Worm (Caenorhabditis elegans) whole organism, L4 larva: ENCODE data around the gene hda-10.
A peak's percentile ranks its signal among the peaks of the same experiment; 100 is the strongest.

Source experiments
- D1046.2 ChIP-seq: fragments of 200-800 bp; sonication (Bioruptor generic); IDR thresholded peaks from 2 replicates; pipeline ENCODE4 v1.3.6; 2022; ENCODE audit warnings: missing genetic modification characterization, missing compliant biosample characterization
- F26F4.8 ChIP-seq: fragments of 200-800 bp; sonication (Bioruptor generic); conservative IDR thresholded peaks from 2 replicates; pipeline ENCODE4 v1.3.6; 2022; ENCODE audit warnings: missing genetic modification characterization, missing compliant biosample characterization
- F37D6.2 ChIP-seq: sonication (generic microtip); optimal IDR thresholded peaks from 2 replicates; lab custom pipeline; 2016; ENCODE audit warnings: mild to moderate bottlenecking, missing genetic modification characterization, missing compliant biosample characterization
- F44E2.7 ChIP-seq: fragments of 200-800 bp; sonication (Bioruptor generic); IDR thresholded peaks from 2 replicates; pipeline ENCODE4 v2.1.2; 2022; ENCODE audit warnings: missing genetic modification characterization, missing compliant biosample characterization
- F49E8.2 ChIP-seq: sonication (generic microtip); optimal IDR thresholded peaks from 2 replicates; lab custom pipeline; 2016; ENCODE audit warnings: missing compliant biosample characterization, mild to moderate bottlenecking, missing genetic modification characterization, borderline replicate concordance
- T20F7.1 ChIP-seq: fragments of 200-800 bp; sonication (Bioruptor generic); optimal IDR thresholded peaks from 2 replicates; lab custom pipeline; 2018; ENCODE audit warnings: mild to moderate bottlenecking, missing genetic modification characterization, missing compliant biosample characterization
- Y75B8A.6 ChIP-seq: fragments of 200-800 bp; sonication (Bioruptor generic); IDR thresholded peaks from 2 replicates; pipeline ENCODE4 v1.3.6; 2022; ENCODE audit warnings: missing genetic modification reagents, missing genetic modification characterization, missing compliant biosample characterization
- aly-2 ChIP-seq: sonication (generic microtip); optimal IDR thresholded peaks from 2 replicates; lab custom pipeline; 2018; ENCODE audit warnings: missing biosample characterization, missing genetic modification characterization
- ama-1 ChIP-seq: fragments of 150-350 bp; optimal IDR thresholded peaks from 2 replicates; lab custom pipeline; 2014; ENCODE audit warnings: inconsistent platforms, mixed read lengths
- ceh-32 ChIP-seq: sonication (generic microtip); optimal IDR thresholded peaks from 2 replicates; lab custom pipeline; 2016; ENCODE audit warnings: mild to moderate bottlenecking, missing genetic modification characterization, missing compliant biosample characterization; ENCODE audit not compliant: poor library complexity
- cey-2 ChIP-seq: sonication (generic microtip); optimal IDR thresholded peaks from 3 replicates; lab custom pipeline; 2017; ENCODE audit warnings: missing genetic modification characterization, mild to moderate bottlenecking, missing compliant biosample characterization, antibody characterized with exemption, borderline replicate concordance; ENCODE audit not compliant: insufficient read depth
- ctbp-1 ChIP-seq: fragments of 200-800 bp; sonication (Bioruptor generic); IDR thresholded peaks from 2 replicates; pipeline ENCODE4 v1.3.6; 2022; ENCODE audit warnings: missing genetic modification reagents, missing genetic modification characterization, missing compliant biosample characterization
- daf-19 ChIP-seq: fragments of 200-800 bp; sonication (Bioruptor generic); conservative IDR thresholded peaks from 2 replicates; pipeline ENCODE4 v1.3.6; 2022; ENCODE audit warnings: missing genetic modification characterization, missing compliant biosample characterization
- dmd-6 ChIP-seq: fragments of 200-800 bp; sonication (Bioruptor generic); IDR thresholded peaks from 2 replicates; pipeline ENCODE4 v1.3.6; 2022; ENCODE audit warnings: missing genetic modification reagents, missing genetic modification characterization, missing compliant biosample characterization
- dmd-9 ChIP-seq: fragments of 200-800 bp; sonication (Bioruptor generic); IDR thresholded peaks from 2 replicates; pipeline ENCODE4 v1.3.6; 2022; ENCODE audit warnings: missing genetic modification reagents, missing genetic modification characterization, missing compliant biosample characterization
- egl-27 ChIP-seq: sonication (generic microtip); optimal IDR thresholded peaks from 3 replicates; lab custom pipeline; 2017; ENCODE audit warnings: missing biosample characterization, missing genetic modification reagents, missing genetic modification characterization
- gei-8 ChIP-seq: fragments of 200-800 bp; sonication (Bioruptor generic); optimal IDR thresholded peaks from 2 replicates; lab custom pipeline; 2018; ENCODE audit warnings: mild to moderate bottlenecking, missing genetic modification characterization, missing compliant biosample characterization
- hif-1 ChIP-seq, 2 experiments: sonication (generic microtip); optimal IDR thresholded peaks; 2 replicates each; lab custom pipeline; 2016 to 2017; ENCODE audit warnings: missing compliant biosample characterization in 2 of 2, missing genetic modification characterization in 2 of 2, missing genetic modification reagents in 2 of 2, missing genotype in 2 of 2, mild to moderate bottlenecking in 1 of 2
- hlh-11 ChIP-seq: fragments of 200-800 bp; sonication (Bioruptor generic); optimal IDR thresholded peaks from 2 replicates; lab custom pipeline; 2018; ENCODE audit warnings: mild to moderate bottlenecking, missing genetic modification characterization, missing compliant biosample characterization
- hlh-30 ChIP-seq: sonication (generic microtip); optimal IDR thresholded peaks from 2 replicates; lab custom pipeline; 2017; ENCODE audit warnings: antibody characterized with exemption, mild to moderate bottlenecking, missing genetic modification characterization, missing compliant biosample characterization; ENCODE audit not compliant: insufficient read depth
- jun-1 ChIP-seq: fragments of 150-350 bp; optimal IDR thresholded peaks from 2 replicates; lab custom pipeline; 2014; ENCODE audit warnings: missing biosample characterization, missing genetic modification reagents, missing genetic modification characterization
- lin-1 ChIP-seq: fragments of 200-800 bp; sonication (Bioruptor generic); IDR thresholded peaks from 2 replicates; pipeline ENCODE4 v1.3.6; 2022; ENCODE audit warnings: missing genetic modification reagents, missing genetic modification characterization, missing compliant biosample characterization
- lin-38 ChIP-seq: fragments of 200-800 bp; sonication (Bioruptor generic); IDR thresholded peaks from 2 replicates; pipeline ENCODE4 v1.3.6; 2022; ENCODE audit warnings: missing genetic modification reagents, missing genetic modification characterization, missing compliant biosample characterization
- lin-39 ChIP-seq: fragments of 150-350 bp; optimal IDR thresholded peaks from 2 replicates; lab custom pipeline; 2014; ENCODE audit warnings: missing biosample characterization, missing genetic modification reagents, missing genetic modification characterization
- lir-3 ChIP-seq: sonication (generic microtip); optimal IDR thresholded peaks from 2 replicates; lab custom pipeline; 2016; ENCODE audit warnings: mild to moderate bottlenecking, missing genetic modification characterization, missing compliant biosample characterization
- lsy-2 ChIP-seq, 2 experiments: fragments of 150-350 bp in 1 of 2; sonication (generic microtip) in 1 of 2; optimal IDR thresholded peaks; 2 replicates each; lab custom pipeline; 2014 to 2017; ENCODE audit warnings: missing biosample characterization in 2 of 2, missing genetic modification characterization in 2 of 2
- madf-5 ChIP-seq, 2 experiments: fragments of 200-800 bp; sonication (Bioruptor generic); IDR thresholded peaks; 2 replicates each; pipeline ENCODE4 v1.3.6; 2022; ENCODE audit warnings: missing compliant biosample characterization in 2 of 2, missing genetic modification characterization in 2 of 2
- mep-1 ChIP-seq: fragments of 150-350 bp; sonication (generic microtip); optimal IDR thresholded peaks from 3 replicates; lab custom pipeline; 2014; ENCODE audit warnings: missing biosample characterization, missing genetic modification characterization
- mes-2 ChIP-seq: sonication (generic microtip); optimal IDR thresholded peaks from 2 replicates; lab custom pipeline; 2016; ENCODE audit warnings: missing genotype, mild to moderate bottlenecking, missing genetic modification characterization, missing compliant biosample characterization; ENCODE audit not compliant: poor library complexity, severe bottlenecking
- mxl-2 ChIP-seq: fragments of 200-800 bp; sonication (Bioruptor generic); conservative IDR thresholded peaks from 2 replicates; pipeline ENCODE4 v1.3.6; 2022; ENCODE audit warnings: missing genetic modification reagents, missing genetic modification characterization, missing compliant biosample characterization
- mxl-3 ChIP-seq: fragments of 200-800 bp; sonication (Bioruptor generic); optimal IDR thresholded peaks from 2 replicates; lab custom pipeline; 2018; ENCODE audit warnings: mild to moderate bottlenecking, missing genetic modification characterization, missing compliant biosample characterization
- nhr-10 ChIP-seq: fragments of 150-350 bp; optimal IDR thresholded peaks from 2 replicates; lab custom pipeline; 2014; ENCODE audit warnings: missing biosample characterization, missing genetic modification characterization
- nhr-102 ChIP-seq: sonication (generic microtip); optimal IDR thresholded peaks from 2 replicates; lab custom pipeline; 2016; ENCODE audit warnings: mild to moderate bottlenecking, missing genetic modification characterization, moderate library complexity, missing compliant biosample characterization
- nhr-28 ChIP-seq: fragments of 150-350 bp; optimal IDR thresholded peaks from 2 replicates; lab custom pipeline; 2014; ENCODE audit warnings: missing biosample characterization, missing genetic modification characterization
- nhr-42 ChIP-seq: fragments of 200-800 bp; sonication (Bioruptor generic); IDR thresholded peaks from 2 replicates; pipeline ENCODE4 v1.3.6; 2022; ENCODE audit warnings: missing genetic modification characterization, missing compliant biosample characterization
- nhr-48 ChIP-seq: sonication (generic microtip); optimal IDR thresholded peaks from 2 replicates; lab custom pipeline; 2016; ENCODE audit warnings: mild to moderate bottlenecking, missing genetic modification characterization, missing compliant biosample characterization
- nhr-6 ChIP-seq: fragments of 150-350 bp; optimal IDR thresholded peaks from 2 replicates; lab custom pipeline; 2014; ENCODE audit warnings: missing biosample characterization, missing genetic modification characterization
- nhr-76 ChIP-seq: fragments of 150-350 bp; optimal IDR thresholded peaks from 2 replicates; lab custom pipeline; 2014; ENCODE audit warnings: missing biosample characterization, missing genetic modification characterization
- nhr-77 ChIP-seq: fragments of 150-350 bp; optimal IDR thresholded peaks from 2 replicates; lab custom pipeline; 2014; ENCODE audit warnings: missing biosample characterization, missing genetic modification characterization
- pha-4 ChIP-seq, 2 experiments: fragments of 150-350 bp in 1 of 2; fragments of 200-800 bp in 1 of 2; sonication (Bioruptor generic) in 1 of 2; IDR thresholded peaks in 1 of 2; optimal IDR thresholded peaks in 1 of 2; 2 replicates each; pipeline versions ENCODE4 v1.3.6 to Lab custom; 2014 to 2022; ENCODE audit warnings: missing genetic modification characterization in 2 of 2, missing genetic modification reagents in 2 of 2, missing biosample characterization in 1 of 2, missing compliant biosample characterization in 1 of 2
- pqm-1 ChIP-seq: sonication (generic microtip); optimal IDR thresholded peaks from 2 replicates; lab custom pipeline; 2017; ENCODE audit warnings: missing biosample characterization, missing genetic modification characterization
- rbr-2 ChIP-seq: sonication (generic microtip); optimal IDR thresholded peaks from 2 replicates; lab custom pipeline; 2016; ENCODE audit warnings: missing genotype, missing genetic modification characterization, missing compliant biosample characterization
- set-16 ChIP-seq: fragments of 200-800 bp; sonication (Bioruptor generic); IDR thresholded peaks from 2 replicates; pipeline ENCODE4 v1.3.6; 2022; ENCODE audit warnings: missing genetic modification reagents, missing genetic modification characterization, missing compliant biosample characterization
- spr-3 ChIP-seq: fragments of 200-800 bp; sonication (Bioruptor generic); optimal IDR thresholded peaks from 2 replicates; lab custom pipeline; 2018; ENCODE audit warnings: mild to moderate bottlenecking, missing genetic modification characterization, missing compliant biosample characterization
- tra-1 ChIP-seq: fragments of 200-800 bp; sonication (Bioruptor generic); IDR thresholded peaks from 2 replicates; pipeline ENCODE4 v1.3.6; 2022; ENCODE audit warnings: missing genetic modification reagents, missing genetic modification characterization, missing compliant biosample characterization
- unc-39 ChIP-seq: sonication (generic microtip); optimal IDR thresholded peaks from 2 replicates; lab custom pipeline; 2017; ENCODE audit warnings: missing biosample characterization, missing genetic modification characterization
- unc-62 ChIP-seq, 3 experiments: fragments of 150-350 bp in 1 of 3; sonication (generic microtip); optimal IDR thresholded peaks in 2 of 3; peaks in 1 of 3; 1 replicate in 1 of 3; 2 replicates in 2 of 3; lab custom pipeline; 2014 to 2017; ENCODE audit warnings: missing biosample characterization in 3 of 3, missing genetic modification characterization in 3 of 3, missing genetic modification reagents in 3 of 3, missing genotype in 1 of 3
- zip-11 ChIP-seq: fragments of 200-800 bp; sonication (Bioruptor generic); IDR thresholded peaks from 2 replicates; pipeline ENCODE4 v1.3.6; 2022; ENCODE audit warnings: missing genetic modification characterization, missing compliant biosample characterization
- ztf-7 ChIP-seq: fragments of 150-350 bp; optimal IDR thresholded peaks from 2 replicates; lab custom pipeline; 2014; ENCODE audit warnings: missing biosample characterization, missing genetic modification characterization

The hda-10 gene

ce11 chrII:13859847-13860246 is 22.7 kb upstream of the hda-10 start (continued):
- TF ChIP-seq daf-19 (GFP tag; lab: Robert Waterston, UW) (no peak), nhr-10 (tag; lab: Kevin White, UChicago) (no peak), ctbp-1 (GFP tag; lab: Robert Waterston, UW) (no peak), jun-1 (tag; lab: Kevin White, UChicago) (no peak), set-16 (GFP tag; lab: Robert Waterston, UW) (no peak), lir-3 (tag; lab: Kevin White, UChicago) (no peak), lin-39 (no peak), F49E8.2 (tag; lab: Kevin White, UChicago) (no peak), ama-1 (lab: Kevin White, UChicago) (no peak), nhr-6 (tag; lab: Kevin White, UChicago) (no peak), spr-3 (GFP tag; lab: Kevin White, UChicago) (no peak), hif-1 (tag; optimal IDR thresholded peaks at IDR 0.05; lab: Kevin White, UChicago) (no peak), pha-4 (GFP tag; IDR thresholded peaks at IDR 0.05; lab: Robert Waterston, UW) (no peak), pha-4 (tag; optimal IDR thresholded peaks at IDR 0.05; lab: Kevin White, UChicago) (no peak)

ce11 chrII:13860900-13861299 is 21.6 kb upstream of the hda-10 start:
- TF ChIP-seq ceh-32 (no peak), nhr-42 (GFP tag; lab: Robert Waterston, UW) (no peak), hlh-11 (tag; lab: Kevin White, UChicago) (peak; percentile 61), nhr-76 (tag; lab: Kevin White, UChicago) (no peak), madf-5 (GFP tag; IDR thresholded peaks at IDR 0.05; lab: Robert Waterston, UW) (no peak), tra-1 (GFP tag; lab: Robert Waterston, UW) (no peak), pqm-1 (tag; lab: Kevin White, UChicago) (peak; percentile 92), aly-2 (tag; lab: Kevin White, UChicago) (no peak), lin-38 (GFP tag; lab: Robert Waterston, UW) (no peak), F44E2.7 (GFP tag; lab: Robert Waterston, UW) (no peak), ztf-7 (tag; lab: Kevin White, UChicago) (no peak), dmd-6 (peak; percentile 73), F37D6.2 (no peak), gei-8 (no peak), egl-27 (no peak), nhr-48 (no peak), D1046.2 (GFP tag; lab: Robert Waterston, UW) (no peak), mes-2 (tag; lab: Kevin White, UChicago) (no peak), T20F7.1 (GFP tag; lab: Kevin White, UChicago) (no peak), lsy-2 (tag; optimal IDR thresholded peaks at IDR 0.05; lab: Kevin White, UChicago) (no peak), dmd-9 (GFP tag; lab: Robert Waterston, UW) (no peak), rbr-2 (no peak), lin-1 (GFP tag; lab: Robert Waterston, UW) (no peak), pha-4 (GFP tag; IDR thresholded peaks at IDR 0.05; lab: Robert Waterston, UW) (no peak), pha-4 (tag; optimal IDR thresholded peaks at IDR 0.05; lab: Kevin White, UChicago) (no peak), cey-2 (tag; lab: Kevin White, UChicago) (no peak), zip-11 (GFP tag; lab: Robert Waterston, UW) (no peak), mep-1 (tag; lab: Kevin White, UChicago) (no peak), nhr-77 (peak; percentile 68), mxl-2 (GFP tag; lab: Robert Waterston, UW) (no peak), nhr-102 (tag; lab: Kevin White, UChicago) (no peak), nhr-28 (peak; percentile 83), hlh-30 (peak; percentile 61), mxl-3 (GFP tag; lab: Kevin White, UChicago) (peak; percentile 54), F26F4.8 (GFP tag; lab: Robert Waterston, UW) (no peak), unc-62 (GFP tag; optimal IDR thresholded peaks at IDR 0.05 in 1 of 2; lab: Kevin White, UChicago) (no peak), unc-62 (tag; optimal IDR thresholded peaks at IDR 0.05; lab: Kevin White, UChicago) (no peak), Y75B8A.6 (GFP tag; lab: Robert Waterston, UW) (no peak), unc-39 (no peak)
